Fruit fly (Drosophila melanogaster) S2 (cell line): ENCODE results near the gene CG10237.

Experiments used
- CG8478 ChIP-seq: fragments of >200 bp; optimal IDR thresholded peaks from 2 replicates; lab custom pipeline; 2018
- CTCF ChIP-seq, 2 experiments: fragments of >200 bp; optimal IDR thresholded peaks; 2 replicates each; lab custom pipeline; 2018

- no peak for TF ChIP-seq CTCF (optimal IDR thresholded peaks at IDR 0.05; lab: Kevin White, UChicago)
- no peak for TF ChIP-seq CG8478 (lab: Kevin White, UChicago)
Measured at dm6 chr2L:19469751-19470150, 27.2 kb upstream of the CG10237 start.
